Fruit fly (Drosophila melanogaster) whole organism, embryonic: ENCODE data around the gene plx.

Experiments
- Antp ChIP-seq: fragments of 200-800 bp; sonication (Bioruptor generic); optimal IDR thresholded peaks from 3 replicates; lab custom pipeline; 2016; ENCODE audit warnings: missing biosample characterization, missing genetic modification characterization
- Atf6 ChIP-seq: fragments of 200-800 bp; sonication (Bioruptor generic); IDR thresholded peaks from 2 replicates; pipeline ENCODE4 v1.3.6; 2022; ENCODE audit warnings: missing biosample characterization, missing genetic modification characterization
- CG10366 ChIP-seq: fragments of 200-800 bp; sonication (Bioruptor generic); IDR thresholded peaks from 2 replicates; pipeline ENCODE4 v1.3.6; 2022; ENCODE audit warnings: missing biosample characterization, missing genetic modification characterization
- CG10565 ChIP-seq: fragments of 200-800 bp; sonication (Bioruptor generic); optimal IDR thresholded peaks from 3 replicates; lab custom pipeline; 2016; ENCODE audit warnings: missing biosample characterization, mild to moderate bottlenecking, missing genetic modification characterization
- CG11247 ChIP-seq: fragments of 200-800 bp; sonication (Bioruptor generic); IDR thresholded peaks from 2 replicates; pipeline ENCODE4 v1.3.6; 2022; ENCODE audit warnings: missing biosample characterization, missing genetic modification characterization
- CG11456 ChIP-seq: fragments of 200-800 bp; sonication (Bioruptor generic); IDR thresholded peaks from 3 replicates; pipeline ENCODE4 v1.3.6; 2022; ENCODE audit warnings: missing biosample characterization, missing genetic modification characterization
- CG11696 ChIP-seq: fragments of 200-800 bp; sonication (Bioruptor generic); IDR thresholded peaks from 2 replicates; pipeline ENCODE4 v1.3.6; 2022; ENCODE audit warnings: missing biosample characterization, missing genetic modification characterization
- CG11723 ChIP-seq: fragments of 200-800 bp; sonication (Bioruptor generic); optimal IDR thresholded peaks from 2 replicates; lab custom pipeline; 2017; ENCODE audit warnings: missing biosample characterization, mild to moderate bottlenecking, missing genetic modification characterization
- CG13296 ChIP-seq: fragments of 200-800 bp; sonication (Bioruptor generic); optimal IDR thresholded peaks from 3 replicates; lab custom pipeline; 2018; ENCODE audit warnings: missing biosample characterization, mild to moderate bottlenecking, missing genetic modification characterization
- CG14014 ChIP-seq: fragments of 200-800 bp; sonication (Bioruptor generic); IDR thresholded peaks from 2 replicates; pipeline ENCODE4 v1.3.6; 2022; ENCODE audit warnings: missing biosample characterization, missing genetic modification characterization
- CG1603 ChIP-seq: fragments of 200-800 bp; sonication (Bioruptor generic); optimal IDR thresholded peaks from 2 replicates; lab custom pipeline; 2019; ENCODE audit warnings: missing biosample characterization, mild to moderate bottlenecking, missing genetic modification characterization, moderate library complexity
- CG16779 ChIP-seq: fragments of 200-800 bp; sonication (Bioruptor generic); IDR thresholded peaks from 2 replicates; pipeline ENCODE4 v1.3.6; 2022; ENCODE audit warnings: missing biosample characterization, missing genetic modification characterization
- CG2129 ChIP-seq: fragments of 200-800 bp; sonication (Bioruptor generic); IDR thresholded peaks from 2 replicates; pipeline ENCODE4 v1.3.6; 2022; ENCODE audit warnings: missing biosample characterization, missing genetic modification characterization; ENCODE audit not compliant: partially characterized antibody
- CG2875 ChIP-seq: fragments of 200-800 bp; sonication (Bioruptor generic); optimal IDR thresholded peaks from 2 replicates; lab custom pipeline; 2017; ENCODE audit warnings: missing biosample characterization, mild to moderate bottlenecking, missing genetic modification characterization, missing genetic modification reagents
- CG31224 ChIP-seq: fragments of 200-800 bp; sonication (Bioruptor generic); IDR thresholded peaks from 2 replicates; pipeline ENCODE4 v1.3.6; 2022; ENCODE audit warnings: missing biosample characterization, missing genetic modification characterization
- CG32767 ChIP-seq: fragments of 200-800 bp; sonication (Bioruptor generic); IDR thresholded peaks from 2 replicates; pipeline ENCODE4 v1.3.6; 2022; ENCODE audit warnings: missing biosample characterization, missing genetic modification characterization
- CG4404 ChIP-seq: fragments of 200-800 bp; sonication (Bioruptor generic); IDR thresholded peaks from 2 replicates; pipeline ENCODE4 v1.3.6; 2022; ENCODE audit warnings: missing biosample characterization, missing genetic modification characterization
- CG4820 ChIP-seq: fragments of 200-800 bp; sonication (Bioruptor generic); optimal IDR thresholded peaks from 3 replicates; lab custom pipeline; 2016; ENCODE audit warnings: missing biosample characterization, missing genetic modification characterization
- CG6765 ChIP-seq: fragments of 200-800 bp; sonication (Bioruptor generic); optimal IDR thresholded peaks from 3 replicates; lab custom pipeline; 2017; ENCODE audit warnings: missing biosample characterization, mild to moderate bottlenecking, missing genetic modification characterization
- CG8281 ChIP-seq: fragments of 200-800 bp; sonication (Bioruptor generic); optimal IDR thresholded peaks from 2 replicates; lab custom pipeline; 2018; ENCODE audit warnings: missing biosample characterization, mild to moderate bottlenecking, missing genetic modification characterization, moderate library complexity
- CG8388 ChIP-seq: fragments of 200-800 bp; sonication (Bioruptor generic); optimal IDR thresholded peaks from 2 replicates; lab custom pipeline; 2019; ENCODE audit warnings: missing biosample characterization, mild to moderate bottlenecking, missing genetic modification characterization, moderate library complexity
- CG8944 ChIP-seq: fragments of 200-800 bp; sonication (Bioruptor generic); optimal IDR thresholded peaks from 3 replicates; lab custom pipeline; 2016; ENCODE audit warnings: missing biosample characterization, missing genetic modification characterization
- Doc3 ChIP-seq: fragments of 200-800 bp; sonication (Bioruptor generic); IDR thresholded peaks from 3 replicates; pipeline ENCODE4 v1.3.6; 2022; ENCODE audit warnings: missing biosample characterization, missing genetic modification characterization; ENCODE audit not compliant: partially characterized antibody
- Gsc ChIP-seq: fragments of 200-800 bp; sonication (Bioruptor generic); IDR thresholded peaks from 2 replicates; pipeline ENCODE4 v1.3.6; 2022; ENCODE audit warnings: missing biosample characterization, missing genetic modification characterization
- Hr51 ChIP-seq, 2 experiments: fragments of 200-800 bp; sonication (Bioruptor generic); optimal IDR thresholded peaks; 2 replicates in 1 of 2; 3 replicates in 1 of 2; lab custom pipeline; 2016 to 2018; ENCODE audit warnings: missing biosample characterization in 2 of 2, missing genetic modification characterization in 2 of 2, mild to moderate bottlenecking in 1 of 2, moderate library complexity in 1 of 2
- Hr78 ChIP-seq, 2 experiments: fragments of 200-800 bp in 1 of 2; fragments of >200 bp in 1 of 2; sonication (Bioruptor generic) in 1 of 2; optimal IDR thresholded peaks; 2 replicates each; lab custom pipeline; 2017 to 2019; ENCODE audit warnings: missing biosample characterization in 2 of 2, missing genetic modification characterization in 2 of 2, mild to moderate bottlenecking in 1 of 2, moderate library complexity in 1 of 2
- Myb ChIP-seq: fragments of 200-800 bp; sonication (Bioruptor generic); optimal IDR thresholded peaks from 2 replicates; lab custom pipeline; 2016; ENCODE audit warnings: missing biosample characterization, missing genetic modification characterization
- NK7.1 ChIP-seq: fragments of 200-800 bp; sonication (Bioruptor generic); optimal IDR thresholded peaks from 3 replicates; lab custom pipeline; 2016; ENCODE audit warnings: missing biosample characterization, missing genetic modification characterization
- PHDP ChIP-seq: fragments of 200-800 bp; sonication (Bioruptor generic); optimal IDR thresholded peaks from 3 replicates; lab custom pipeline; 2018; ENCODE audit warnings: missing biosample characterization, mild to moderate bottlenecking, missing genetic modification characterization, moderate library complexity
- Six4 ChIP-seq: fragments of 200-800 bp; sonication (Bioruptor generic); optimal IDR thresholded peaks from 2 replicates; lab custom pipeline; 2016; ENCODE audit warnings: missing biosample characterization, missing genetic modification characterization
- Sox100B ChIP-seq: fragments of 200-800 bp; sonication (Bioruptor generic); optimal IDR thresholded peaks from 3 replicates; lab custom pipeline; 2018; ENCODE audit warnings: missing biosample characterization, mild to moderate bottlenecking, missing genetic modification characterization
- Taf1 ChIP-seq: fragments of 200-800 bp; sonication (Bioruptor generic); IDR thresholded peaks from 2 replicates; pipeline ENCODE4 v1.3.6; 2022; ENCODE audit warnings: missing biosample characterization, missing genetic modification characterization
- Vsx1 ChIP-seq: fragments of 200-800 bp; sonication (Bioruptor generic); optimal IDR thresholded peaks from 2 replicates; lab custom pipeline; 2017; ENCODE audit warnings: missing biosample characterization, mild to moderate bottlenecking, missing genetic modification characterization, missing genetic modification reagents
- bcd ChIP-seq: fragments of 200-800 bp; sonication (Bioruptor generic); optimal IDR thresholded peaks from 2 replicates; lab custom pipeline; 2017; ENCODE audit warnings: missing biosample characterization, mild to moderate bottlenecking, missing genetic modification characterization
- da ChIP-seq: fragments of 200-800 bp; sonication (Bioruptor generic); optimal IDR thresholded peaks from 2 replicates; lab custom pipeline; 2016; ENCODE audit warnings: missing biosample characterization, missing genetic modification characterization
- eve ChIP-seq, 2 experiments: fragments of >200 bp; optimal IDR thresholded peaks; 2 replicates each; lab custom pipeline; 2017; ENCODE audit warnings: missing biosample characterization in 2 of 2, missing genetic modification characterization in 2 of 2
- gro ChIP-seq: fragments of 200-800 bp; sonication (Bioruptor generic); optimal IDR thresholded peaks from 2 replicates; lab custom pipeline; 2016; ENCODE audit warnings: missing biosample characterization, missing genetic modification characterization
- inv ChIP-seq: fragments of 200-800 bp; sonication (Bioruptor generic); IDR thresholded peaks from 2 replicates; pipeline ENCODE4 v1.3.6; 2022; ENCODE audit warnings: missing biosample characterization, missing genetic modification characterization; ENCODE audit not compliant: partially characterized antibody
- jigr1 ChIP-seq: fragments of 200-800 bp; sonication (Bioruptor generic); IDR thresholded peaks from 3 replicates; pipeline ENCODE4 v1.3.6; 2022; ENCODE audit warnings: missing biosample characterization, missing genetic modification characterization
- lilli ChIP-seq: fragments of 200-800 bp; sonication (Bioruptor generic); optimal IDR thresholded peaks from 3 replicates; lab custom pipeline; 2016; ENCODE audit warnings: missing biosample characterization, missing genetic modification characterization
- mld ChIP-seq: fragments of 200-800 bp; sonication (Bioruptor generic); IDR thresholded peaks from 3 replicates; pipeline ENCODE4 v1.3.6; 2022; ENCODE audit warnings: missing biosample characterization, missing genetic modification characterization; ENCODE audit not compliant: partially characterized antibody
- nom ChIP-seq: fragments of 200-800 bp; sonication (Bioruptor generic); optimal IDR thresholded peaks from 2 replicates; lab custom pipeline; 2017; ENCODE audit warnings: missing biosample characterization, missing genetic modification characterization, mild to moderate bottlenecking, moderate library complexity, missing genetic modification reagents
- p53 ChIP-seq: fragments of 200-800 bp; sonication (Bioruptor generic); optimal IDR thresholded peaks from 2 replicates; lab custom pipeline; 2016; ENCODE audit warnings: missing biosample characterization, missing genetic modification characterization
- phol ChIP-seq: fragments of 200-800 bp; sonication (Bioruptor generic); optimal IDR thresholded peaks from 3 replicates; lab custom pipeline; 2018; ENCODE audit warnings: missing biosample characterization, mild to moderate bottlenecking, missing genetic modification characterization, moderate library complexity
- ssp ChIP-seq: fragments of 200-800 bp; sonication (Bioruptor generic); IDR thresholded peaks from 2 replicates; pipeline ENCODE4 v1.3.6; 2022; ENCODE audit warnings: missing biosample characterization, missing genetic modification characterization
- stwl ChIP-seq: fragments of 200-800 bp; sonication (Bioruptor generic); optimal IDR thresholded peaks from 3 replicates; lab custom pipeline; 2018; ENCODE audit warnings: missing biosample characterization, mild to moderate bottlenecking, missing genetic modification characterization, moderate library complexity
- tgo ChIP-seq: fragments of 200-800 bp; sonication (Bioruptor generic); IDR thresholded peaks from 3 replicates; pipeline ENCODE4 v1.3.6; 2022; ENCODE audit warnings: missing biosample characterization, missing genetic modification characterization
- tll ChIP-seq, 2 experiments: fragments of 200-800 bp in 1 of 2; fragments of >200 bp in 1 of 2; sonication (Bioruptor generic) in 1 of 2; optimal IDR thresholded peaks; 2 replicates each; lab custom pipeline; 2017 to 2019; ENCODE audit warnings: missing biosample characterization in 2 of 2, missing genetic modification characterization in 2 of 2, mild to moderate bottlenecking in 1 of 2, moderate library complexity in 1 of 2
- wor ChIP-seq: fragments of 200-800 bp; sonication (Bioruptor generic); IDR thresholded peaks from 2 replicates; pipeline ENCODE4 v1.3.6; 2022; ENCODE audit warnings: missing biosample characterization, missing genetic modification characterization

The plx gene

DNA sequence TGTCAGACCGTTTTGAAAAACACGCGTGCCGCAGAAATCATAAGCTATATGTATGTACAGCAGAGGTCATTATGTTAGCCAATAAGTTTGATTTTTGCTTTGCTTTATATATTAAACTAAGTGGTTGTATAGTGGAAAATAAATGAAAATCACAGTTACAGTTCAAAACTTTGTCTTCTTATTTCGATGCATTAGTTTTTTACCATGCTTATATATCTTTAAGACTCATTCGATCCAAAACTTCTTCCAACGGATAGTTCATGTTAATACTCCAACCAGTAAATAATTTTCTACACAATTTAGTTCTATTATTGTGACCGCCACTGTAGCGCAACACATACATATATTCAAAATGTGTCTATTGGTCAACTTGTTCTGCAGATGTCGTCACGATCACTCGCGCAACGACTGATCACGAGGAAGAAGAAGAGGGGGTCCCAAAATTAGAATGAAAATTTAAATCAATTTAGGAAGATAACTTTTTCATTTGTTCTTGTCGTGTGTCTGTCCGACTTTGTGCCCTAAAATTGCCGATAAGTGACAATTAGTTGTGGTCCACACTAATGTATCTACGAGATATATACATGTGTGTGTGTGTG is 19.9 kb downstream of the plx start (continued):
- TF ChIP-seq Six4 (GFP tag; lab: Kevin White, UChicago) = peak; percentile 42
- no peak for TF ChIP-seq NK7.1 (GFP tag; lab: Kevin White, UChicago)
- TF ChIP-seq CG10366 (GFP tag; lab: Robert Waterston, UW) = peak; percentile 17; the same call in 1 of the 2 replicates
- no peak for TF ChIP-seq eve (GFP tag; optimal IDR thresholded peaks at IDR 0.05; lab: Kevin White, UChicago)
- TF ChIP-seq lilli (GFP tag; lab: Kevin White, UChicago) = peak; percentile 57
- peak; percentile 39; the same call in 2 of the 3 replicates for TF ChIP-seq tgo (GFP tag; lab: Robert Waterston, UW)
- peak; percentile 81 for TF ChIP-seq CG11696 (GFP tag; lab: Robert Waterston, UW)
- TF ChIP-seq CG8388 (GFP tag; lab: Kevin White, UChicago) = peak; percentile 67
- peak; percentile 5 for TF ChIP-seq CG4820 (GFP tag; lab: Kevin White, UChicago)
- no peak for TF ChIP-seq Sox100B (GFP tag; lab: Kevin White, UChicago)
- TF ChIP-seq mld = no peak
- no peak for TF ChIP-seq CG1603 (tag; lab: Kevin White, UChicago)
- no peak for TF ChIP-seq CG11456 (GFP tag; lab: Robert Waterston, UW)
- peak in 1 of 2 experiments; percentile 77 for TF ChIP-seq Hr51 (GFP tag; optimal IDR thresholded peaks at IDR 0.05; lab: Kevin White, UChicago)
- TF ChIP-seq CG13296 (GFP tag; lab: Kevin White, UChicago) = no peak
- no peak for TF ChIP-seq p53 (GFP tag; lab: Kevin White, UChicago)
- TF ChIP-seq phol (tag; lab: Kevin White, UChicago) = peak; percentile 80
- no peak for TF ChIP-seq Antp (GFP tag; lab: Kevin White, UChicago)
- peak; percentile 63 for TF ChIP-seq bcd (GFP tag; lab: Kevin White, UChicago)
- no peak for TF ChIP-seq Hr78 (GFP tag; optimal IDR thresholded peaks at IDR 0.05; lab: Kevin White, UChicago)
- 0 out of 2 replicates have a peak, but pooled peaks have one; percentile 17 for TF ChIP-seq CG4404 (GFP tag; lab: Robert Waterston, UW)
- TF ChIP-seq Myb (GFP tag; lab: Kevin White, UChicago) = no peak
- TF ChIP-seq inv (GFP tag; lab: Robert Waterston, UW) = no peak
- TF ChIP-seq gro (GFP tag; lab: Kevin White, UChicago) = no peak
- TF ChIP-seq CG2875 (GFP tag; lab: Kevin White, UChicago) = peak; percentile 43
- TF ChIP-seq CG2129 (GFP tag; lab: Robert Waterston, UW) = no peak
- TF ChIP-seq tll (GFP tag; optimal IDR thresholded peaks at IDR 0.05; lab: Kevin White, UChicago) = no peak
- TF ChIP-seq CG11247 = no peak; the same call in 1 of the 2 replicates
- no peak for TF ChIP-seq CG16779 (GFP tag; lab: Robert Waterston, UW)
- TF ChIP-seq Doc3 = no peak
- no peak for TF ChIP-seq jigr1 (GFP tag; lab: Robert Waterston, UW)
- TF ChIP-seq Vsx1 (GFP tag; lab: Kevin White, UChicago) = no peak
- peak; percentile 47 for TF ChIP-seq CG11723
- peak; percentile 48 for TF ChIP-seq CG8281 (tag; lab: Kevin White, UChicago)
- TF ChIP-seq da (GFP tag; lab: Kevin White, UChicago) = no peak
- TF ChIP-seq CG32767 = 0 out of 2 replicates have a peak, but pooled peaks have one; percentile 42
- no peak for TF ChIP-seq nom (GFP tag; lab: Kevin White, UChicago)
- no peak for TF ChIP-seq CG10565
- peak; percentile 79 for TF ChIP-seq PHDP (tag; lab: Kevin White, UChicago)
- no peak for TF ChIP-seq CG31224 (GFP tag; lab: Robert Waterston, UW)
- no peak for TF ChIP-seq Taf1 (GFP tag; lab: Robert Waterston, UW)
- peak; percentile 15; the same call in 1 of the 2 replicates for TF ChIP-seq ssp (GFP tag; lab: Robert Waterston, UW)
- TF ChIP-seq Atf6 = peak; percentile 55; the same call in 1 of the 2 replicates
- no peak for TF ChIP-seq Gsc (GFP tag; lab: Robert Waterston, UW)
- TF ChIP-seq CG8944 (GFP tag; lab: Kevin White, UChicago) = no peak
- no peak for TF ChIP-seq stwl (tag; lab: Kevin White, UChicago)
- TF ChIP-seq CG14014 = 0 out of 2 replicates have a peak, but pooled peaks have one; percentile 10
- peak; percentile 61 for TF ChIP-seq CG6765
- peak; percentile 29; the same call in 1 of the 2 replicates for TF ChIP-seq wor (GFP tag; lab: Robert Waterston, UW)
